Worm (Caenorhabditis elegans): Measurements from ENCODE around the gene gtbp-1.

Gene gtbp-1

DNA sequence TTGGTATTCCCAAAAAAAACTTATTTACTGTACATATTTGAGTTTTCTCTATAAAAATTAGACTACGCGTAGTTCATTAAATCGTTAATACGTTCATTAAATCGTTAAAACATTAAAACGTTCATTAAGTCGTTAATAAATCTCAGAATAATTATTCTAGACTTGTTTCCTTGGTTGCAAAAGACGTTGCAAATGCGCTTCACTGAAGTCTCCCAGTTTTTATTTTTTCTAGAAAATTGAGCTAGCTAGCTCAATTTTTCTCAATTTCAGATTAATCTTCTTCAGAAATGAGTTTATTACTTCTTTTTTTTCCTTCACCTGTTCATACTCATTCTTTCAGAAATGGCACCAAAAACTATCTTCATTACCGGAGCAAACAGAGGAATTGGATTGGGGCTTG is 16.2 kb upstream of the gtbp-1 start:
- no peak for TF ChIP-seq unc-62 (GFP tag; optimal IDR thresholded peaks at IDR 0.05)

DNA sequence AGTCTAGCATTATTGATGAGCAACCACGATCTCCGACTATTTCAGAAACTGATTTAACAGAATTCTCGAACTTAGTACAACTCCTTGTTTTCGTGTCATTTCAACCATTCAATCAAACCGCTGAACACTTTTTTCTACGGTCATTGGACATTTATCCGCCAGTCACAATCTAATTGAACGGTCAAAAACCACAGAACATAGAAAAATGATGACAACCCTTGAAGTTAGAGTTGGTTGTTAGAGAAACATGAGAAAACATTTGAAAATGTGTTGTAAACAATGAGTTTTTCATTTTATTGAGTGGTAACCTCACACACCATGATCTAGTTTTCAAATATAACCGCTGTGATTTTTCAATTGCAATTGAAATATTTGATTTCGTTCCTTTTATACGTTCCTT is 15.7 kb upstream of the gtbp-1 start:
- no peak for TF ChIP-seq unc-62 (GFP tag; optimal IDR thresholded peaks at IDR 0.05)

DNA sequence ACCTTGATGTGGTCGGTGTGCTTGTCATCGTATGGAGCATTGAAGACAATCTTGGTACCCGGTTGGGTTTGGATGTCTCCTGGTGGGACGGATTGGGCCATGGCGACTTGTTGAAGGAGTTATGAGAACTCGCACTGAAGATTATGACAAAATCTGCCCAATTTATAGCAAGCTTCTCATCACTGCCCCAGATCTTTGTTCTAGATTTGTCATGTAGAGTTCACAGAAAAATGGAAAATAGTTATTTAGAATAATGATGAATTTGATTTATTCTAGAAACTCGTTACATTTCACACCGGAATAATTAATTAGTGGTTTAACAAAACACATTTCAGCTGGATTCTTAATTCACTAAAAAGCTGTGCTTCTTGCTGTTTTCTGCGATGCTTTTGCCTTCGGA is 14.9 kb upstream of the gtbp-1 start, which contains the start of gene msp-38:
Gene msp-38 (minus strand): TSS at position 101 of the 400 bp plus-strand sequence.
- no peak for TF ChIP-seq unc-62 (GFP tag; optimal IDR thresholded peaks at IDR 0.05)

DNA sequence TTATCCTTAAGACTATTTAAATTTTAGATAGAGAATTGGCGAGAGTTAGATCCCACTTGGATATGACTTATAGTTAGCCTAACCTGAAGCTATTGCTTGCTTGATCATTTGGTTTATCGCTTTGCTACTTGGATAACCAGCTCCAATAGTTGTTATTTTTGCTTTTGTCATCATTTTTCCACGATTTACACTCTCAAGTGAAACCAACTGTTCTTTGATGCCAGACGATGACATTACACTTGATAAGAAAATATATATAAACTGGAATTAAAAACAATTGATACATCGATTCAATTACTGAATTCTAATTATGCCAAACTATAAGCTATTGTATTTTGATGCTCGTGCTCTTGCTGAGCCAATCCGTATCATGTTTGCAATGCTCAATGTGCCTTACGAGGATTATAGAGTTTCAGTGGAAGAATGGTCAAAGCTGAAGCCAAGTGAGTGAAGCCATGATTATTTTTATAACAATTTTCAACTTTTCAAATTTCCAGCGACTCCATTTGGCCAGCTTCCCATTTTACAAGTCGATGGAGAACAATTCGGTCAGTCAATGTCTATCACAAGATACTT is 13.3 kb upstream of the gtbp-1 start, which contains the start of the genes gst-2, gst-4 and dhs-12:
Gene gst-2 (minus strand): TSS at position 132 of the 576 bp plus-strand sequence.
Gene gst-4 (plus strand): TSS at position 296 of the 576 bp plus-strand sequence.
Gene dhs-12 (plus strand): TSS at position 526 of the 576 bp plus-strand sequence.
- TF ChIP-seq unc-62 (GFP tag; optimal IDR thresholded peaks at IDR 0.05) = no peak

DNA sequence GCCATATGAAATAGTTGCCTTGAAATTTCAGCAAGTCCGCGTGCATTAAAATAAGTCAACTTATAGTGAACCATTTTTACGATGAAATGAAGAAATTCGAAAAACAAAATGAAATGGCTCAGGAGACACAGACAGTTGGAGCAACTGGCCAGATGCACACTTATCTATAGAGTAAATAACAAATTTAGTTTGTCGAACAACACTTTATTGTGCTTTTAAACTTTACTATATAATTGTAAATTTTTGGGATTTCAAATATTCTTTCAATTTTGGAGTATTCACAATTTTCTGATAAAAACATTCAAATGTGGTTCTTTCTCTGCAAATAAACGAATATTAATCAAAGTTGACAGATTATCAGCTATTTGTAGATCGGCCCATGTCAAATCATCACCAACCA is 11.4 kb upstream of the gtbp-1 start, which contains the start of gene gst-3:
Gene gst-3 (minus strand): TSS at position 101 of the 400 bp plus-strand sequence.
- TF ChIP-seq unc-62 (GFP tag; optimal IDR thresholded peaks at IDR 0.05) = no peak

DNA sequence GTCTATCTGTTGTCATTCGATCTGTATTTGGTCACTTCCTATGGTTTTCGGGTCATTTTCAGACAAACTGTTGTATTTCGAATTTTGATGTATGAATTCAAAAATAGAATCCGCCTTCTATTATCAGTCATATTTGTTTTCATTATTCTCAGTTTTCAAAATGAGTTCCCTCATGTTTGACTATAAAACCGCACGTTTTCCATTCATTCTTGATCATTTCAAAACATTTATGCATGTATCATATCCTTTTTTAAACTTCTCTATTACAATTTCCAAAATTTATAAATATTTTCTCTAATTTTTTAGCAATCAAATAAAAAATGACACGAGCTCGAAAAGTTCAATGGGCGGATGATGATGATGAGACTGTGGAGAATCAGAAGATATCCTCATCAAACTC is 9.0 kb upstream of the gtbp-1 start, which contains the start of gene K08F4.12:
Gene K08F4.12 (plus strand): TSS at position 301 of the 400 bp plus-strand sequence.
- no peak for TF ChIP-seq unc-62 (GFP tag; optimal IDR thresholded peaks at IDR 0.05)

DNA sequence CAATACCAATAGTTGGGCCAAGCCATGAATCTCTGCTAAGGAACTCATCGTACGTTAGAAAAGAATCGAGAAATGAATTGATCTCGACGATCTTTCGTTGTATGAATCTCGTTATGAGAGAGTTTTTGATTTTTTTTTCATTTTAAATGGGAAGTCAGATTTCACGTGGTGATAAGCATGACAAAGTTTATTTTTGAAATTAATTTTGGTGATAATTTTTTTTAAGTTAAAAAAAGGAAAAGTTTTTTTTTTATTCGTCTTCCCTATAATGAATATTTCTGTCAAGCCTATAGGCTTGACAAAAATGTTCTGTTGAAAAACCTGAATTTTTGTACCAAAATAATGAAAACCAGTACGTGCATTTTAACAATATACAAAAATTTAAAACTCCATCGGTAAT is 7.1 kb upstream of the gtbp-1 start, which contains the start of gene K08F4.5:
Gene K08F4.5 (minus strand): TSS at position 101 of the 400 bp plus-strand sequence.
- no peak for TF ChIP-seq unc-62 (GFP tag; optimal IDR thresholded peaks at IDR 0.05)

DNA sequence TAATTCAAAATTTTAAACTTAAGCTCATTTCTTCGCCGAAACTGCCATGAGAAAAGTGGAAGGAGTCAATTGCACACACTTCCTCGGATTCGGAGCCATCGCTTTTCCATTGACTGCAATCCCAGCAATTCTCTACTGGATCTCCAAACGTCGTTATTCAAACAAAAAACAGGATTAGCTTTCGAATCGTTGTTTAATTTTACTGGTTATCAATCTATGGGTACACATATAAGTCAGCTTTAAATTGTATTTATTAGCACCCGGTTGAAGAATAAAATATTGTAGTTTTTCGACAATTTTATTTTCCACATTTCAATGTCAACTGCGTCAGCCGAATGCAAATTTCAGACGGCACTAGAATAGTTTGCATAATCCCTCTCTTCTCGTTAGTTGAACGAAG is 1.2 kb upstream of the gtbp-1 start, which contains the start of gene glt-3:
Gene glt-3 (plus strand): TSS at position 301 of the 400 bp plus-strand sequence.
- TF ChIP-seq unc-62 (GFP tag; optimal IDR thresholded peaks at IDR 0.05) = no peak

DNA sequence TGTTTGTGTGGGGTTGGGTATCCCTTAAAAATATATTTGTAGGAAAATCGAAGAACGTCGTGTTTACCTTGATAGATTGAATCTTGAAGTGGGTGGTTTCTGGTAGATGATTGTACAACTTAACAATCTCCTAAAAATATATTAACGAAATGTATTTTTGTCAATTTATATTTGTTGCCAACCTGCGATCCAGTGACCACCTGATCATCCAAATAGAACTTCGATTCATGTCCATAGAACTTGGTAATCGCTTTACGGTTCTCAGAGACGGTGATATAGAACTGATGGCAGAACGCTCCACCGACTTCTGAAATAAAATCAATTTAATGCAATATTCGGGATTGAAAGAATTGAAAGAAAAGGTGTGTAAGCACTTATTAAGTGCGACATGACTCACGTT is 310 bp downstream of the gtbp-1 start:
- TF ChIP-seq unc-62 (GFP tag; optimal IDR thresholded peaks at IDR 0.05) = no peak

DNA sequence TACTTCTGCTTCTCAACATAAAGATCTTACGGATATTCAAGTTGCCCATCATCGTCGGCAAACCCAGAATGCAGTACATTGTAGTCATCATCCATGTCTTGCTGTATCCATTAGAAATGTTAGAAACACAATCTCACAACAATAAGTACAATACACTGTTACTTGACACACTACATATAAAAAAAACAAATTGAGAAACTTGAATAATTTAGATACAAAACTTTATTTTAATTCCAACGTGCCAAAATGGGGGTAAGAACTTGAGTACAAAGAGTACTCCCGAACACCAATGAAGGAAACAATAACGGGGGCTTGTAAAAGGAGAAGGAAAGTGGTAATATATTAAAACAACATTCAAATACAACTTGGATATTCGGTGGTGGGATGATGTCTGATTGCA is 2.2 kb downstream of the gtbp-1 start, which contains the start of gene ctf-18:
Gene ctf-18 (minus strand): TSS at position 101 of the 400 bp plus-strand sequence.
- TF ChIP-seq unc-62 (GFP tag; optimal IDR thresholded peaks at IDR 0.05) = no peak

DNA sequence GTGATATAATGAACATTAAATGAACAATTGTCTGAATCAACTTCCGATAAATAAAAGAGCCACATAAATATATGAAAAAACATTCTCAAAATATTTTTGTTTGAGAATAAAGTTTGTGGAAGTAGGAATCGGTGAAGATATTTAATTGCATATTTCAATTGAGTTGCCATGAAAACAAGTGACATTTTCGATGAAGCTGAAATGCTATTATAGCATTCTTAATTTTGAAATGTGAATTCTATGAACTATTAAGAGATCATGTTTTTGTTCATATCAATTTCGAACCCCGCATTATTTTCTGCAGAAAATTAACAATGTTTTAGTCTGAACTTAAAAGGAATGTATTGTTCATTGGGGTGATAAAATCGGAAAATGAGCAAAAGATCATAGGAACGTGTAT is 6.6 kb downstream of the gtbp-1 start, which contains the start of gene irld-21:
Gene irld-21 (minus strand): TSS at position 101 of the 400 bp plus-strand sequence.
- no peak for TF ChIP-seq unc-62 (GFP tag; optimal IDR thresholded peaks at IDR 0.05)

DNA sequence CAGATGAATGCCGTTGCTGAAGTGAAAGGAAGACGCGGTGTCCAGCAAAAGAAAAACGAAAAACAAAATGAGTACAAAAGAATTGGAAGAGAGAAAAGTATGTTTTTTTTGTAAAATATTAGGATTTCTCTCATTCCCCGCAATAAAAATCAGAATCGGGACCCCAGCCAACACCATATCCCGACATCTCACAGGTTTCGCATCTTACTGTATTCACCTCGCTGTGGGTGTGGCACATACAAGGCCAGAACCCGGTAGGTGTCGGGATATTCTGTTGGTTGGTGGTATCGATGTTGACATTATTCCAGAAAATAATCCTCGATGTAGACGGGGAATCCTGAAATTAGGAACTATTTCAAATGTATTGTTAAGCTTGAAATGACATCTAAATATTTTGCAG is 12.0 kb downstream of the gtbp-1 start:
- no peak for TF ChIP-seq unc-62 (GFP tag; optimal IDR thresholded peaks at IDR 0.05)

DNA sequence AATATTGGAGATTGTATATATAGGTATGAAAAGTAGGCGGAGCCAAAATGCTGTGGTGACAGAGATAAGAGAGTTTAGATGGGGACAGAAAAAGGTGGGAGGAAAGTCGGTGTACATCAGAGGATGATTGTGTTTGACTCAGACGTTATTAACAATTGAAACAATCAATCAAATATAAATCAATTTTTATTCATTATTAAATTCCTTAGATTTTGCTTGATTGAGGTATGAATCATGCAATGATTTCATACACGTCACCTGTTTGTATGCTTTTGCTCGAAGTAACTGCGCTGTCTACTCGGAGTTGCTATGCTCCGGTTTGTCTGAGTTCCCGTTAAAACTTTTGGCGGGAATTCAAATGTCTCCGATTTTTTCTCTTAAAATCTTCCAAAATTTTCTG is 13.6 kb downstream of the gtbp-1 start, which contains the start of gene C04G2.10:
Gene C04G2.10 (plus strand): TSS at position 301 of the 400 bp plus-strand sequence.
- no peak for TF ChIP-seq unc-62 (GFP tag; optimal IDR thresholded peaks at IDR 0.05)

DNA sequence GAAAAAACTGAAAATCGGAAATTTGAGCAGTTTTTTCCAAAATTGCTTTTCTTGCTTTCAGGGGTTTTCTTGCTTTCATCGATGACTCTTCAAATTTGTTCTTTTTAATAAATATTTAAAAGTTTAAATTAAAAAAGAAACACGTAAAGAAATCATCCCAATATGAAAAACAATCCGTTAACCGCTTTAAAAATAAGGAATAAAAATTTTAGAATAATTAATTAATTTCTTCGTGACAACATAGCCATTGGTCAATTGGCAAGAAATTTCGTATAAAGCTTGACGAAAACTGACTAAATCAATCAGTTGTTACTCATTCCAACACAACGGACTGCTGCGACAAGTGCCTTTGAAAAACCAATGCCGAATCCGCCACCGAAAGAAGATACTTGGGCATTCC is 16.2 kb downstream of the gtbp-1 start, which contains the start of gene nsph-3.2:
Gene nsph-3.2 (plus strand): TSS at position 301 of the 400 bp plus-strand sequence.
- TF ChIP-seq unc-62 (GFP tag; optimal IDR thresholded peaks at IDR 0.05) = no peak

DNA sequence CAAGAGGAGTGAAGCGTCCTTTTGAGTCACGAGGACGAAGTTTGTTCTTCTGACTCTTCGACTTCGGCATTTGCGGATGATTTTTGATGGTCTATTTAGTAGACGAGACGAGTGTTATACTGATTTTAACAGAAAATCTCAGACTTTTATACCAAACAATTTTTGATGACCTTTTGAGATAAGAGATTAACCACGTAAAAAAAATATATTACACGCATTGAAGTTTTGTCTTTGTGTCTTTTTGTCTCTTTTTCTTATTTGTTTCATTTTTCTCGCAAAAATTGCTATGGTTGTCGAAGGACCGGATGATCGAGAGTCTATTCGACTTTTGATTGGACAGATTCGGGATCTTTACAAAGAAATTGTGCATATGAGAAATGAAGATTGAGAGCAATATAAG is 17.3 kb downstream of the gtbp-1 start, which contains the start of gene spch-1:
Gene spch-1 (minus strand): TSS at position 101 of the 400 bp plus-strand sequence.
- no peak for TF ChIP-seq unc-62 (GFP tag; optimal IDR thresholded peaks at IDR 0.05)

DNA sequence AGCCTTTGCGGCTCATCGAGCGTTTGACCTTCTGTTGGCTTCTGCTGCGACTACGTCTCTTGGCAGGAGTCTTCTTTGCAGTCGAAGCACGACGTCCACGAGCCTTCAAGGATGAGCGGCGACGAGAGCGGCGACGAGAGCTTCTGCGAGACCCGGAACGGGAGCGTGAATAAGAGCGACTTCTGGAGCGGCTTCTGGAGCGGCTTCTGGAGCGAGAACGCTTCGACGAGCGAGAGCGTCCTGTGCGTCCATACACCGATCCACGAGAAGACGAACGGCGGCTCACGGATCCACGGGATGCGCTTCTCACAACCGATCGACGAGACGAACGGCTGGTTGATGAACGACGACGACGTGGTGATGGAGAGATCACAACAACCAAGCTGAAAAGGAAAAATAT is 17.9 kb downstream of the gtbp-1 start:
- no peak for TF ChIP-seq unc-62 (GFP tag; optimal IDR thresholded peaks at IDR 0.05)

DNA sequence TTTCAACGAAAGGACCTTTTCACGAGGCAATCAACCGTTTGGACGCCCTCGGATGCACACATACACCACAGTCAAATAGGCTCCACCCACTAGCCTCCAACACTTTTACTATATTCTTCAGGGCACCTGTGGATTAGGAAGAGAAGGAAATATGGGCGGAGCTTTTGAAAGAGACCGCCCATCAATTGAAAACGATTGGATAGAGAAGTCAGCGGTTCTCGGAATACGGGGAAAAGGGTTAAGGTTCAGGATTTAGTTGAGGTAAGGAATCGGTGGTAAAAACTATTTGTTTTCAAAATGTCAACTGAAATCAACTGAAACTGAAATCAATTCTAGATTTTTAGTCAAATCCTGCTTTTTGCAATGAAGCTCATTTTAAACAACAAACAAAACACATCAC is 18.3 kb downstream of the gtbp-1 start, which contains the start of gene egl-38:
Gene egl-38 (minus strand): TSS at position 101 of the 400 bp plus-strand sequence.
- no peak for TF ChIP-seq unc-62 (GFP tag; optimal IDR thresholded peaks at IDR 0.05)

Measured in whole organism, dauer.